Worm (Caenorhabditis elegans): ENCODE measurements around the gene Y41E3.7.

The Y41E3.7 gene

ce11 chrIV:15039477-15039876 lies 25.6 kb downstream of the Y41E3.7 start, which contains the start of gene hrpu-1 (continued):
- TF ChIP-seq nfya-2 (GFP tag; IDR thresholded peaks at IDR 0.05) (no peak), attf-5 (GFP tag; optimal IDR thresholded peaks at IDR 0.05) (peak; percentile 84), gei-17 (GFP tag; optimal IDR thresholded peaks at IDR 0.05) (peak; percentile 7), nhr-179 (tag; optimal IDR thresholded peaks at IDR 0.05) (no peak), lin-26 (GFP tag; IDR thresholded peaks at IDR 0.05) (peak; percentile 74), F22D6.2 (tag; optimal IDR thresholded peaks at IDR 0.05) (no peak), pha-4 (tag; optimal IDR thresholded peaks at IDR 0.05) (no peak), hrde-1 (tag; optimal IDR thresholded peaks at IDR 0.05; ENCODE audit: borderline replicate concordance) (peak; percentile 41), egl-44 (GFP tag; IDR thresholded peaks at IDR 0.05) (0 out of 2 replicates have a peak, but pooled peaks have one; percentile 25), mxl-1 (tag; optimal IDR thresholded peaks at IDR 0.05) (no peak), somi-1 (GFP tag; optimal IDR thresholded peaks at IDR 0.05) (no peak), attf-3 (GFP tag; conservative IDR thresholded peaks at IDR 0.05) (peak; percentile 71; the same call in 1 of the 2 replicates), unc-130 (GFP tag; optimal IDR thresholded peaks at IDR 0.05) (peak; percentile 67), B0336.3 (GFP tag; IDR thresholded peaks at IDR 0.05) (peak; percentile 91), attf-6 (GFP tag; IDR thresholded peaks at IDR 0.05) (peak; percentile 95), bed-2 (GFP tag; IDR thresholded peaks at IDR 0.05) (no peak), aptf-2 (GFP tag; conservative IDR thresholded peaks at IDR 0.05) (no peak), egl-18 (GFP tag; IDR thresholded peaks at IDR 0.05) (no peak), hmg-1.2 (GFP tag; IDR thresholded peaks at IDR 0.05) (peak; percentile 56), Y95B8A.8 (GFP tag; IDR thresholded peaks at IDR 0.05) (no peak), dpl-1 (GFP tag; optimal IDR thresholded peaks at IDR 0.05) (peak; percentile 72), F10E7.11 (tag; optimal IDR thresholded peaks at IDR 0.05) (no peak), snpc-1.1 (tag; optimal IDR thresholded peaks at IDR 0.05; ENCODE audit: insufficient read depth) (peak; percentile 8), ztf-22 (GFP tag; optimal IDR thresholded peaks at IDR 0.05) (no peak), ztf-28 (GFP tag; IDR thresholded peaks at IDR 0.05) (no peak), chd-7 (tag; optimal IDR thresholded peaks at IDR 0.05) (no peak), efl-1 (GFP tag; optimal IDR thresholded peaks at IDR 0.05) (peak; percentile 88), hsf-1 (GFP tag; IDR thresholded peaks at IDR 0.05) (peak; percentile 71), nhr-90 (tag; optimal IDR thresholded peaks at IDR 0.05) (no peak), Y79H2A.3 (GFP tag; conservative IDR thresholded peaks at IDR 0.05) (0 out of 2 replicates have a peak, but pooled peaks have one; percentile 38), let-607 (tag; optimal IDR thresholded peaks at IDR 0.05) (peak; percentile 46 to 53), atf-7 (tag; optimal IDR thresholded peaks at IDR 0.05) (peak; percentile 40), hlh-12 (tag; optimal IDR thresholded peaks at IDR 0.05) (no peak), ceh-79 (tag; optimal IDR thresholded peaks at IDR 0.05) (no peak), madf-10 (tag; optimal IDR thresholded peaks at IDR 0.05) (no peak), pbrm-1 (GFP tag; IDR thresholded peaks at IDR 0.05) (peak; percentile 86), ccch-3 (GFP tag; optimal IDR thresholded peaks at IDR 0.05) (no peak), xnd-1 (tag; optimal IDR thresholded peaks at IDR 0.05) (peak; percentile 59), nfya-1 (tag; optimal IDR thresholded peaks at IDR 0.05; ENCODE audit: borderline replicate concordance, insufficient read depth) (no peak), F57C9.4 (tag; optimal IDR thresholded peaks at IDR 0.05) (no peak), ztf-18 (tag; optimal IDR thresholded peaks at IDR 0.05) (peak; percentile 100), hlh-26 (GFP tag; conservative IDR thresholded peaks at IDR 0.05) (no peak), T07F8.4 (tag; optimal IDR thresholded peaks at IDR 0.05) (no peak), ekl-4 (GFP tag; IDR thresholded peaks at IDR 0.05) (peak; percentile 86), tlf-1 (GFP tag; optimal IDR thresholded peaks at IDR 0.05) (peak; percentile 84), cebp-2 (GFP tag; IDR thresholded peaks at IDR 0.05) (peak; percentile 96; the same call in 1 of the 2 replicates), snpc-4 (GFP tag; optimal IDR thresholded peaks at IDR 0.05) (peak; percentile 79), snpc-4 (tag; optimal IDR thresholded peaks at IDR 0.05) (peak; percentile 75 to 96 (median 87)), lir-1 (GFP tag; conservative IDR thresholded peaks at IDR 0.05) (peak; percentile 77)

All from whole organism, young adult.